Worm (Caenorhabditis elegans): ENCODE results near the gene C14F11.7.

ce11 chrX:6253160-6253559 lies 44.8 kb upstream of the C14F11.7 start:
- TF ChIP-seq him-1 (tag; optimal IDR thresholded peaks at IDR 0.05) (no peak), dao-5 (tag; optimal IDR thresholded peaks at IDR 0.05) (no peak), W03F9.2 (tag; optimal IDR thresholded peaks at IDR 0.05) (no peak)

Measured in whole organism, L4/young adult.